Fruit fly (Drosophila melanogaster) whole organism, wandering third instar larva: ENCODE data around the gene CG32483.

Experiments used
- CG32264 ChIP-seq: fragments of 200-800 bp; sonication (Bioruptor generic); optimal IDR thresholded peaks from 2 replicates; lab custom pipeline; 2016; ENCODE audit warnings: missing biosample characterization, missing genetic modification characterization
- CG9705 ChIP-seq: fragments of 200-800 bp; sonication (Bioruptor generic); optimal IDR thresholded peaks from 2 replicates; lab custom pipeline; 2018; ENCODE audit warnings: missing biosample characterization, mild to moderate bottlenecking, missing genetic modification characterization
- CrebA ChIP-seq: fragments of 200-800 bp; sonication (Bioruptor generic); optimal IDR thresholded peaks from 2 replicates; lab custom pipeline; 2016; ENCODE audit warnings: missing biosample characterization, mild to moderate bottlenecking, missing genetic modification characterization, borderline replicate concordance
- Dfd ChIP-seq: fragments of >200 bp; optimal IDR thresholded peaks from 2 replicates; lab custom pipeline; 2017; ENCODE audit warnings: missing biosample characterization, missing genetic modification characterization
- Dif ChIP-seq: fragments of 200-275, 200-300 bp; sonication (Bioruptor generic); optimal IDR thresholded peaks from 2 replicates; lab custom pipeline; 2018; ENCODE audit warnings: missing biosample characterization, missing genetic modification characterization; ENCODE audit not compliant: partially characterized antibody
- GATAd ChIP-seq: sonication (Bioruptor generic); optimal IDR thresholded peaks from 2 replicates; lab custom pipeline; 2016; ENCODE audit warnings: missing biosample characterization, missing genetic modification characterization
- HLH106 ChIP-seq: fragments of 200-800 bp; optimal IDR thresholded peaks from 3 replicates; lab custom pipeline; 2019; ENCODE audit warnings: missing biosample characterization, mild to moderate bottlenecking, missing genetic modification characterization, moderate library complexity
- Hnf4 ChIP-seq: fragments of 200-800 bp; sonication (Bioruptor generic); optimal IDR thresholded peaks from 2 replicates; lab custom pipeline; 2016; ENCODE audit warnings: missing biosample characterization, mild to moderate bottlenecking, missing genetic modification characterization
- Hr83 ChIP-seq: fragments of 200-300 bp; sonication (Bioruptor generic); optimal IDR thresholded peaks from 2 replicates; lab custom pipeline; 2016; ENCODE audit warnings: missing biosample characterization, mild to moderate bottlenecking, missing genetic modification characterization, moderate library complexity; ENCODE audit not compliant: poor library complexity, severe bottlenecking
- Jra ChIP-seq: sonication (Bioruptor generic); optimal IDR thresholded peaks from 2 replicates; lab custom pipeline; 2016; ENCODE audit warnings: missing biosample characterization, missing genetic modification characterization
- Mio ChIP-seq: sonication (Bioruptor generic); optimal IDR thresholded peaks from 2 replicates; lab custom pipeline; 2016; ENCODE audit warnings: missing biosample characterization, missing genetic modification characterization
- OdsH ChIP-seq: fragments of 200-800 bp; sonication (Bioruptor generic); optimal IDR thresholded peaks from 2 replicates; lab custom pipeline; 2016; ENCODE audit warnings: missing biosample characterization, mild to moderate bottlenecking, missing genetic modification characterization
- Rel ChIP-seq, 2 experiments: fragments of 200-800 bp; sonication (Bioruptor generic) in 1 of 2; optimal IDR thresholded peaks; 2 replicates in 1 of 2; 3 replicates in 1 of 2; lab custom pipeline; 2016 to 2019; ENCODE audit warnings: mild to moderate bottlenecking in 2 of 2, missing biosample characterization in 2 of 2, missing genetic modification characterization in 2 of 2, moderate library complexity in 1 of 2
- Sp1 ChIP-seq: fragments of 200-800 bp; sonication (Bioruptor generic); optimal IDR thresholded peaks from 3 replicates; lab custom pipeline; 2019; ENCODE audit warnings: missing biosample characterization, mild to moderate bottlenecking, missing genetic modification characterization, moderate library complexity
- Vsx2 ChIP-seq: fragments of 200-300, 225-300 bp; sonication (Bioruptor generic); optimal IDR thresholded peaks from 2 replicates; lab custom pipeline; 2018; ENCODE audit warnings: missing biosample characterization, missing genetic modification characterization; ENCODE audit not compliant: partially characterized antibody
- br ChIP-seq: fragments of 200-800 bp; sonication (Bioruptor generic); optimal IDR thresholded peaks from 2 replicates; lab custom pipeline; 2016; ENCODE audit warnings: missing biosample characterization, missing genetic modification characterization
- brk ChIP-seq: fragments of 200-800 bp; sonication (Bioruptor generic); optimal IDR thresholded peaks from 2 replicates; lab custom pipeline; 2016; ENCODE audit warnings: missing biosample characterization, mild to moderate bottlenecking, missing genetic modification characterization
- dl ChIP-seq, 2 experiments: fragments of 175-275, 200-275 bp in 1 of 2; fragments of 200-275 bp in 1 of 2; sonication (Bioruptor generic); optimal IDR thresholded peaks; lab custom pipeline; 2018; ENCODE audit warnings: mild to moderate bottlenecking in 2 of 2, missing biosample characterization in 2 of 2, missing genetic modification characterization in 2 of 2, moderate library complexity in 2 of 2; ENCODE audit not compliant: partially characterized antibody in 2 of 2, insufficient read depth in 1 of 2
- dmrt93B ChIP-seq: fragments of 200-800 bp; sonication (Bioruptor generic); optimal IDR thresholded peaks from 2 replicates; lab custom pipeline; 2018; ENCODE audit warnings: missing biosample characterization, mild to moderate bottlenecking, missing genetic modification characterization
- dsf ChIP-seq: sonication (Bioruptor generic); optimal IDR thresholded peaks from 2 replicates; lab custom pipeline; 2016; ENCODE audit warnings: missing biosample characterization, missing genetic modification characterization, borderline replicate concordance
- ey ChIP-seq: fragments of 200-800 bp; sonication (Bioruptor generic); optimal IDR thresholded peaks from 2 replicates; lab custom pipeline; 2016; ENCODE audit warnings: missing biosample characterization, missing genetic modification characterization
- foxo ChIP-seq, 2 experiments: fragments of 200-800 bp; sonication (Bioruptor generic); optimal IDR thresholded peaks; 2 replicates in 1 of 2; 3 replicates in 1 of 2; lab custom pipeline; 2016 to 2017; ENCODE audit warnings: missing biosample characterization in 2 of 2, missing genetic modification characterization in 2 of 2
- fru ChIP-seq: fragments of 200-800 bp; sonication (Bioruptor generic); optimal IDR thresholded peaks from 3 replicates; lab custom pipeline; 2016; ENCODE audit warnings: missing biosample characterization, mild to moderate bottlenecking, missing genetic modification characterization
- h ChIP-seq: fragments of 200-800 bp; sonication (Bioruptor generic); optimal IDR thresholded peaks from 3 replicates; lab custom pipeline; 2016; ENCODE audit warnings: missing biosample characterization, mild to moderate bottlenecking, missing genetic modification characterization
- jim ChIP-seq: fragments of 175-275, 200-325 bp; sonication (Bioruptor generic); optimal IDR thresholded peaks from 2 replicates; lab custom pipeline; 2016; ENCODE audit warnings: missing biosample characterization, mild to moderate bottlenecking, missing genetic modification characterization
- lola ChIP-seq: fragments of >200 bp; optimal IDR thresholded peaks from 2 replicates; lab custom pipeline; 2017; ENCODE audit warnings: missing biosample characterization, missing genetic modification characterization
- pan ChIP-seq: fragments of >200 bp; optimal IDR thresholded peaks from 2 replicates; lab custom pipeline; 2017
- psq ChIP-seq: fragments of 200-800 bp; sonication (Bioruptor generic); optimal IDR thresholded peaks from 3 replicates; lab custom pipeline; 2017; ENCODE audit warnings: missing biosample characterization, mild to moderate bottlenecking, missing genetic modification characterization, moderate library complexity
- rgr ChIP-seq: fragments of 200-800 bp; sonication (Bioruptor generic); optimal IDR thresholded peaks from 3 replicates; lab custom pipeline; 2016; ENCODE audit warnings: missing biosample characterization, mild to moderate bottlenecking, missing genetic modification characterization
- sage ChIP-seq: fragments of 200-800 bp; sonication (Bioruptor generic); optimal IDR thresholded peaks from 2 replicates; lab custom pipeline; 2016; ENCODE audit warnings: missing biosample characterization, mild to moderate bottlenecking, missing genetic modification characterization
- sv ChIP-seq: fragments of 200-800 bp; sonication (Bioruptor generic); optimal IDR thresholded peaks from 3 replicates; lab custom pipeline; 2016; ENCODE audit warnings: missing biosample characterization, missing genetic modification characterization
- tai ChIP-seq: sonication (Bioruptor generic); optimal IDR thresholded peaks from 2 replicates; lab custom pipeline; 2016; ENCODE audit warnings: missing biosample characterization, missing genetic modification characterization
- usp ChIP-seq: fragments of >200 bp; optimal IDR thresholded peaks from 2 replicates; lab custom pipeline; 2017; ENCODE audit warnings: missing biosample characterization, missing genetic modification characterization
- woc ChIP-seq: sonication (Bioruptor generic); optimal IDR thresholded peaks from 2 replicates; lab custom pipeline; 2016; ENCODE audit warnings: missing biosample characterization, mild to moderate bottlenecking, missing genetic modification characterization

CG32483 gene

DNA sequence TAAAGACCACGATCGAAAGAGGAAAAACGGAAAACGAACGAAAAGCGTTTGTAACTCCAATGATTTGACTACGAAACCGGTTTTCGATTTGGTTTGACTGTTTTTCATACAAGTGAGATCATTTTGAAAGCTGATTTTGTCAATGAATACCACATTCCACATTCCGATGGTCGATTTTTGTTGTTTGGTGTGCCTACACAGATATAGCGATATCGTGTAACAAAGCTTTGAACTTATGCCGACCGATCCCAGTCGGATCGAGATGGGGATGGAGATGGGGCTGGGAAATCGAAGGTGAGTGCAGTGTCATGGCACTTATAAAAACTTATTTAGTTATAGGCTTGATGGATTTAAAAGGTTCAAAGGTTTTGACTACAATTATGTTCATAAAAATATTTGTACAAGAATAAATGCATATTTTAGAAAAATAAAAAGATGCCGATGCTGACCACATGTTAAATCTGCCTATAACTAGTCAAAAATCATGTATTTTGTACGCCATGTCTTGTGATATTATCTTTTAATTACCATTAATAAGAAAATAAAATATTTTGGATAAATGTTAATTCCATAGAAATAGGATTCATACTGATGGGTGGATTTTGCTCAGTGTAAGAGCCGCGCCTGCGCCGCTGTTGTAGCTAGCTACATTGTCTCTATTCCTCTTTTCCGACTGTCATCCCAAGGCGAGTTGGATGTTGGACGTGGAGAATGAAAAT is 47.6 kb downstream of the CG32483 start:
- TF ChIP-seq sv (peak; percentile 18), fru (GFP tag; lab: Kevin White, UChicago) (no peak)

- TF ChIP-seq GATAd (GFP tag; lab: Kevin White, UChicago) (no peak), pan (lab: Kevin White, UChicago) (no peak), tai (GFP tag; lab: Kevin White, UChicago) (no peak), dmrt93B (GFP tag; lab: Kevin White, UChicago) (no peak), Mio (GFP tag; lab: Kevin White, UChicago) (no peak), jim (GFP tag; lab: Kevin White, UChicago) (no peak), Hnf4 (GFP tag; lab: Kevin White, UChicago) (no peak), Dfd (GFP tag; lab: Kevin White, UChicago) (no peak), Vsx2 (GFP tag; lab: Kevin White, UChicago) (no peak), Rel (GFP tag; optimal IDR thresholded peaks at IDR 0.05; lab: Kevin White, UChicago) (no peak), Rel (tag; optimal IDR thresholded peaks at IDR 0.05; lab: Kevin White, UChicago) (no peak), HLH106 (tag; lab: Kevin White, UChicago) (no peak), sv (no peak), CrebA (no peak), Hr83 (GFP tag; lab: Kevin White, UChicago) (no peak), sage (GFP tag; lab: Kevin White, UChicago) (no peak)
These were observed 48.4 kb downstream of the CG32483 start for dm6 chr3L:641436-641835.

- TF ChIP-seq tai (GFP tag; lab: Kevin White, UChicago) (peak; percentile 75), brk (GFP tag; lab: Kevin White, UChicago) (peak; percentile 73), sv (peak; percentile 85), dsf (peak; percentile 34), CG32264 (GFP tag; lab: Kevin White, UChicago) (peak; percentile 64), psq (peak; percentile 94), Hnf4 (GFP tag; lab: Kevin White, UChicago) (peak; percentile 85), CrebA (no peak), HLH106 (tag; lab: Kevin White, UChicago) (peak; percentile 91), Dif (GFP tag; lab: Kevin White, UChicago) (peak; percentile 16), foxo (GFP tag; optimal IDR thresholded peaks at IDR 0.05; lab: Kevin White, UChicago) (peak in 1 of 2 experiments; percentile 94), jim (GFP tag; lab: Kevin White, UChicago) (no peak), sage (GFP tag; lab: Kevin White, UChicago) (peak; percentile 74), h (peak; percentile 93), usp (GFP tag; lab: Kevin White, UChicago) (no peak), rgr (GFP tag; lab: Kevin White, UChicago) (peak; percentile 91), Hr83 (GFP tag; lab: Kevin White, UChicago) (no peak), dl (GFP tag; optimal IDR thresholded peaks at IDR 0.05; lab: Kevin White, UChicago; ENCODE audit: insufficient read depth in 1 of 2, partially characterized antibody in 2 of 2) (no peak), Rel (GFP tag; optimal IDR thresholded peaks at IDR 0.05; lab: Kevin White, UChicago) (peak; percentile 43), Rel (tag; optimal IDR thresholded peaks at IDR 0.05; lab: Kevin White, UChicago) (peak; percentile 52), br (GFP tag; lab: Kevin White, UChicago) (peak; percentile 93), Mio (GFP tag; lab: Kevin White, UChicago) (no peak), OdsH (GFP tag; lab: Kevin White, UChicago) (peak; percentile 92), Dfd (GFP tag; lab: Kevin White, UChicago) (peak; percentile 58), fru (GFP tag; lab: Kevin White, UChicago) (peak; percentile 95), Sp1 (GFP tag; lab: Kevin White, UChicago) (peak; percentile 90), lola (no peak), GATAd (GFP tag; lab: Kevin White, UChicago) (no peak), ey (GFP tag; lab: Kevin White, UChicago) (peak; percentile 91), Jra (peak; percentile 35), CG9705 (peak; percentile 79), dmrt93B (GFP tag; lab: Kevin White, UChicago) (peak; percentile 77), woc (peak; percentile 93)
- TF ChIP-seq, all 38 proteins: peak for 24
These were observed 49.4 kb downstream of the CG32483 start for dm6 chr3L:640324-640974.
